Worm (Caenorhabditis elegans) whole organism, mixed stage, embryonic: ENCODE measurements around the gene ZK287.4.

Experiments used
- ceh-83 ChIP-seq: fragments of 200-800 bp; sonication (Bioruptor generic); optimal IDR thresholded peaks from 2 replicates; lab custom pipeline; 2018; ENCODE audit warnings: mild to moderate bottlenecking, missing genetic modification characterization, missing compliant biosample characterization
- drap-1 ChIP-seq: fragments of 200-800 bp; sonication (Bioruptor generic); optimal IDR thresholded peaks from 3 replicates; lab custom pipeline; 2018; ENCODE audit warnings: mild to moderate bottlenecking, missing genetic modification characterization, missing compliant biosample characterization
- elt-3 ChIP-seq: fragments of 150-350 bp; optimal IDR thresholded peaks from 2 replicates; lab custom pipeline; 2014; ENCODE audit warnings: missing biosample characterization, missing genetic modification characterization
- lin-13 ChIP-seq: fragments of 150-350 bp; optimal IDR thresholded peaks from 2 replicates; lab custom pipeline; 2014; ENCODE audit warnings: missing biosample characterization, missing genetic modification characterization
- lsy-2 ChIP-seq: fragments of 150-350 bp; optimal IDR thresholded peaks from 2 replicates; lab custom pipeline; 2014; ENCODE audit warnings: missing biosample characterization, missing genetic modification characterization
- nhr-12 ChIP-seq: fragments of 150-350 bp; optimal IDR thresholded peaks from 2 replicates; lab custom pipeline; 2014; ENCODE audit warnings: missing biosample characterization, missing genetic modification characterization
- nhr-2 ChIP-seq: fragments of 150-350 bp; optimal IDR thresholded peaks from 2 replicates; lab custom pipeline; 2014; ENCODE audit warnings: missing biosample characterization, missing genetic modification characterization
- nhr-237 ChIP-seq: fragments of 150-350 bp; optimal IDR thresholded peaks from 2 replicates; lab custom pipeline; 2014; ENCODE audit warnings: missing biosample characterization, missing genetic modification characterization
- sptf-1 ChIP-seq: sonication (generic microtip); optimal IDR thresholded peaks from 2 replicates; lab custom pipeline; 2017; ENCODE audit warnings: mild to moderate bottlenecking, missing genetic modification characterization, moderate library complexity, missing compliant biosample characterization
- unc-39 ChIP-seq: fragments of 150-350 bp; optimal IDR thresholded peaks from 2 replicates; lab custom pipeline; 2014; ENCODE audit warnings: missing biosample characterization, missing genetic modification characterization
- unc-62 ChIP-seq: fragments of 150-350 bp; optimal IDR thresholded peaks from 2 replicates; lab custom pipeline; 2014; ENCODE audit warnings: missing biosample characterization, missing genetic modification reagents, missing genetic modification characterization
- ztf-11 ChIP-seq: fragments of 150-350 bp; optimal IDR thresholded peaks from 2 replicates; lab custom pipeline; 2014; ENCODE audit warnings: missing biosample characterization, missing genetic modification characterization

DNA sequence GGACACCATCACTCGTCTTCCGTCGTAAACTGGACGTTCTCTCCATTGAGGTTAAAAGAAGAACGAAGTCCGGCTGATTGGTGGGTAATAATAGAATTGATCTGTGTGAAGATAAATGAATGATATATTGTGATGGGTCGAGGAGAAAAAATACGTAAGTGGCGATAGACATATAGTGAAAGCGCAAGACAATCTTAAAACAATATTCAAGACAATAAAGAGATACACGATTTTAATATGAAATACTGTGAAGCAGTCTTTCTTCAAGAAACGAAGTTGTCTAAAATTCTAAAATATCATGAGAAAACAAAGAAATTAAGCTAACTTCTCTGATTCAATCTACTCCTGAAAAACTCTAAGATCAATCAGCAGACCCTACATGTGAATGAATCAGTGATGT, 28.1 kb upstream of the ZK287.4 start, which contains the start of gene F40F9.10:
- no peak for TF ChIP-seq sptf-1
- TF ChIP-seq unc-62: no peak
- TF ChIP-seq elt-3 (tag; lab: Kevin White, UChicago): no peak
- TF ChIP-seq unc-39 (tag; lab: Kevin White, UChicago): no peak
- TF ChIP-seq drap-1 (GFP tag; lab: Kevin White, UChicago): no peak
- no peak for TF ChIP-seq nhr-237 (tag; lab: Kevin White, UChicago)
- no peak for TF ChIP-seq ceh-83 (GFP tag; lab: Kevin White, UChicago)
- no peak for TF ChIP-seq nhr-12 (tag; lab: Kevin White, UChicago)
- TF ChIP-seq nhr-2 (tag; lab: Kevin White, UChicago): no peak
- no peak for TF ChIP-seq lsy-2 (tag; lab: Kevin White, UChicago)
- no peak for TF ChIP-seq ztf-11
- TF ChIP-seq lin-13 (tag; lab: Kevin White, UChicago): no peak
